Worm (Caenorhabditis elegans): ENCODE measurements around the gene F57B1.1.
A peak's percentile ranks its signal among the peaks of the same experiment; 100 is the strongest.

Gene F57B1.1

ce11 chrV:13229538-13229937, 34.1 kb upstream of the F57B1.1 start:
- no peak for TF ChIP-seq ZK546.5 (tag; optimal IDR thresholded peaks at IDR 0.05)

ce11 chrV:13221066-13221465, 25.6 kb upstream of the F57B1.1 start:
- TF ChIP-seq nhr-102 (tag; optimal IDR thresholded peaks at IDR 0.05) (no peak), unc-62 (GFP tag; optimal IDR thresholded peaks at IDR 0.05 in 1 of 2) (peak in 1 of 2 experiments; percentile 92), unc-62 (tag; optimal IDR thresholded peaks at IDR 0.05) (no peak), fkh-10 (GFP tag; optimal IDR thresholded peaks at IDR 0.05) (peak; percentile 45), duxl-1 (tag; optimal IDR thresholded peaks at IDR 0.05; ENCODE audit: poor library complexity) (no peak), mxl-2 (GFP tag; conservative IDR thresholded peaks at IDR 0.05) (no peak), egl-27 (tag; optimal IDR thresholded peaks at IDR 0.05) (no peak)

- peak; percentile 20 to 90 for TF ChIP-seq unc-62 (GFP tag; optimal IDR thresholded peaks at IDR 0.05 in 1 of 2)
- no peak for TF ChIP-seq unc-62 (tag; optimal IDR thresholded peaks at IDR 0.05)
- TF ChIP-seq egl-27 (tag; optimal IDR thresholded peaks at IDR 0.05) = no peak
- TF ChIP-seq daf-16 (GFP tag; optimal IDR thresholded peaks at IDR 0.05) = no peak
- peak; percentile 92 for TF ChIP-seq daf-16 (tag; optimal IDR thresholded peaks at IDR 0.05)
- TF ChIP-seq nhr-28 (tag; optimal IDR thresholded peaks at IDR 0.05) = peak; percentile 90
- peak; percentile 98 for TF ChIP-seq pqm-1 (tag; optimal IDR thresholded peaks at IDR 0.05)
- TF ChIP-seq saeg-2 (GFP tag; IDR thresholded peaks at IDR 0.05) = 0 out of 2 replicates have a peak, but pooled peaks have one; percentile 15
- no peak for TF ChIP-seq madf-5 (GFP tag; IDR thresholded peaks at IDR 0.05)
- peak; percentile 94 for TF ChIP-seq hlh-11 (tag; optimal IDR thresholded peaks at IDR 0.05)
- peak; percentile 46; the same call in 1 of the 2 replicates for TF ChIP-seq lin-1 (GFP tag; IDR thresholded peaks at IDR 0.05)
- TF ChIP-seq mxl-2 (GFP tag; conservative IDR thresholded peaks at IDR 0.05) = peak; percentile 99
- no peak for TF ChIP-seq arid-1 (GFP tag; conservative IDR thresholded peaks at IDR 0.05)
- TF ChIP-seq mdl-1 (tag; optimal IDR thresholded peaks at IDR 0.05) = peak in 1 of 2 experiments; percentile 59
- no peak for TF ChIP-seq ZK337.2 (GFP tag; IDR thresholded peaks at IDR 0.05)
- peak; percentile 90 for TF ChIP-seq nhr-6 (tag; optimal IDR thresholded peaks at IDR 0.05)
- peak; percentile 98 for TF ChIP-seq dmd-6 (GFP tag; IDR thresholded peaks at IDR 0.05)
- no peak for TF ChIP-seq zip-11 (GFP tag; IDR thresholded peaks at IDR 0.05)
- TF ChIP-seq nhr-48 (tag; optimal IDR thresholded peaks at IDR 0.05) = peak; percentile 61
- no peak for TF ChIP-seq tag-97 (GFP tag; IDR thresholded peaks at IDR 0.05)
- peak; percentile 77; the same call in 1 of the 2 replicates for TF ChIP-seq tra-1 (GFP tag; IDR thresholded peaks at IDR 0.05)
These were observed 17.1 kb upstream of the F57B1.1 start for ce11 chrV:13212584-13212983.

- TF ChIP-seq jun-1 (tag; optimal IDR thresholded peaks at IDR 0.05) = no peak
- no peak for TF ChIP-seq tag-97 (GFP tag; IDR thresholded peaks at IDR 0.05)
- TF ChIP-seq Y5F2A.4 (GFP tag; optimal IDR thresholded peaks at IDR 0.05) = no peak
- TF ChIP-seq aha-1 (tag) = peak; percentile 63
- TF ChIP-seq mxl-3 (GFP tag; optimal IDR thresholded peaks at IDR 0.05) = no peak
- no peak for TF ChIP-seq daf-12 (tag; optimal IDR thresholded peaks at IDR 0.05)
These were observed 14.1 kb upstream of the F57B1.1 start, which contains the start of gene F57B1.6 for ce11 chrV:13209567-13209966. F57B1.6 (plus strand) TSS chrV:13209645.

- TF ChIP-seq Y75B8A.6 (GFP tag; IDR thresholded peaks at IDR 0.05) = no peak
- no peak for TF ChIP-seq skn-1 (tag; optimal IDR thresholded peaks at IDR 0.05)
- TF ChIP-seq dve-1 (tag; optimal IDR thresholded peaks at IDR 0.05; ENCODE audit: insufficient read depth) = no peak
- TF ChIP-seq sdz-12 (GFP tag; optimal IDR thresholded peaks at IDR 0.05) = no peak
- TF ChIP-seq nhr-25 (tag; optimal IDR thresholded peaks at IDR 0.05; ENCODE audit: borderline replicate concordance, insufficient read depth) = no peak
- no peak for TF ChIP-seq ceh-44 (GFP tag; IDR thresholded peaks at IDR 0.05)
- TF ChIP-seq nhr-42 (GFP tag; IDR thresholded peaks at IDR 0.05) = no peak
- no peak for TF ChIP-seq hlh-30 (tag; optimal IDR thresholded peaks at IDR 0.05; ENCODE audit: insufficient read depth)
- no peak for TF ChIP-seq pha-4 (GFP tag; IDR thresholded peaks at IDR 0.05)
- no peak for TF ChIP-seq pha-4 (tag; optimal IDR thresholded peaks at IDR 0.05)
- no peak for TF ChIP-seq jun-1 (tag; optimal IDR thresholded peaks at IDR 0.05)
- no peak for TF ChIP-seq ceh-28 (tag; optimal IDR thresholded peaks at IDR 0.05)
- no peak for TF ChIP-seq nhr-111 (GFP tag; optimal IDR thresholded peaks at IDR 0.05)
- TF ChIP-seq tra-1 (GFP tag; IDR thresholded peaks at IDR 0.05) = no peak
- TF ChIP-seq R02D3.7 (tag; optimal IDR thresholded peaks at IDR 0.05) = no peak
- no peak for TF ChIP-seq attf-4 (tag; optimal IDR thresholded peaks at IDR 0.05)
- TF ChIP-seq rbr-2 (tag; optimal IDR thresholded peaks at IDR 0.05) = no peak
- no peak for TF ChIP-seq madf-5 (GFP tag; IDR thresholded peaks at IDR 0.05)
These were observed 12.0 kb upstream of the F57B1.1 start, which contains the start of gene F57B1.5 for ce11 chrV:13207426-13207825. F57B1.5 (plus strand) TSS chrV:13207726.

Measured in whole organism, L4 larva.